Worm (Caenorhabditis elegans) whole organism, early embryonic: Measurements from ENCODE around the gene seb-3.

Source experiments
- B0310.2 ChIP-seq: sonication (generic microtip); optimal IDR thresholded peaks from 2 replicates; lab custom pipeline; 2016; ENCODE audit warnings: mild to moderate bottlenecking, missing genetic modification characterization, missing compliant biosample characterization
- F13C5.2 ChIP-seq: sonication (generic microtip); optimal IDR thresholded peaks from 2 replicates; lab custom pipeline; 2017; ENCODE audit warnings: mild to moderate bottlenecking, missing genetic modification characterization, inconsistent platforms, missing compliant biosample characterization
- aly-1 ChIP-seq: sonication (generic microtip); optimal IDR thresholded peaks from 2 replicates; lab custom pipeline; 2016; ENCODE audit warnings: missing genetic modification characterization, missing compliant biosample characterization
- ama-1 ChIP-seq: fragments of 150-350 bp; optimal IDR thresholded peaks from 2 replicates; lab custom pipeline; 2014
- ceh-13 ChIP-seq: fragments of 200-800 bp; sonication (Bioruptor generic); optimal IDR thresholded peaks from 2 replicates; lab custom pipeline; 2018; ENCODE audit warnings: mild to moderate bottlenecking, missing genetic modification characterization, missing compliant biosample characterization
- flt-1 ChIP-seq: fragments of 200-800 bp; sonication (Bioruptor generic); IDR thresholded peaks from 2 replicates; pipeline ENCODE4 v1.3.6; 2022; ENCODE audit warnings: missing genetic modification characterization, missing compliant biosample characterization
- hmbx-1 ChIP-seq: sonication (generic microtip); optimal IDR thresholded peaks from 2 replicates; lab custom pipeline; 2016; ENCODE audit warnings: mild to moderate bottlenecking, missing genetic modification characterization, missing compliant biosample characterization
- hmg-4 ChIP-seq: fragments of 200-800 bp; sonication (Bioruptor generic); optimal IDR thresholded peaks from 2 replicates; lab custom pipeline; 2018; ENCODE audit warnings: mild to moderate bottlenecking, missing genetic modification characterization, missing compliant biosample characterization
- hnd-1 ChIP-seq: sonication (generic microtip); optimal IDR thresholded peaks from 2 replicates; lab custom pipeline; 2016; ENCODE audit warnings: missing genetic modification characterization, missing compliant biosample characterization
- scrt-1 ChIP-seq: fragments of 200-800 bp; sonication (Bioruptor generic); IDR thresholded peaks from 2 replicates; pipeline ENCODE4 v1.3.6; 2022; ENCODE audit warnings: missing genetic modification characterization, missing compliant biosample characterization
- sea-1 ChIP-seq: fragments of 200-800 bp; sonication (Bioruptor generic); conservative IDR thresholded peaks from 2 replicates; pipeline ENCODE4 v1.3.6; 2022; ENCODE audit warnings: missing genetic modification characterization, missing compliant biosample characterization
- tbx-37 ChIP-seq: fragments of 200-800 bp; sonication (Bioruptor generic); conservative IDR thresholded peaks from 2 replicates; pipeline ENCODE4 v1.3.6; 2022; ENCODE audit warnings: missing genetic modification reagents, missing genetic modification characterization, missing compliant biosample characterization
- tra-4 ChIP-seq: sonication (generic microtip); optimal IDR thresholded peaks from 2 replicates; lab custom pipeline; 2017; ENCODE audit warnings: missing genetic modification characterization, missing compliant biosample characterization

ce11 chrX:15060303-15060702, 34.2 kb downstream of the seb-3 start, which contains the start of gene fbxa-96:
- no peak for TF ChIP-seq flt-1 (GFP tag; lab: Robert Waterston, UW)
- no peak for TF ChIP-seq ama-1 (lab: Kevin White, UChicago)
- TF ChIP-seq sea-1 (GFP tag; lab: Robert Waterston, UW) = no peak
- no peak for TF ChIP-seq tra-4 (tag; lab: Kevin White, UChicago)
- TF ChIP-seq F13C5.2 (tag; lab: Kevin White, UChicago) = no peak
- TF ChIP-seq ceh-13 (GFP tag; lab: Kevin White, UChicago) = no peak
- no peak for TF ChIP-seq aly-1 (tag; lab: Kevin White, UChicago)
- no peak for TF ChIP-seq tbx-37 (GFP tag; lab: Robert Waterston, UW)
- TF ChIP-seq hnd-1 (tag; lab: Kevin White, UChicago) = no peak
- no peak for TF ChIP-seq scrt-1
- no peak for TF ChIP-seq hmbx-1
- no peak for TF ChIP-seq B0310.2 (tag; lab: Kevin White, UChicago)
- TF ChIP-seq hmg-4 = no peak
